Worm (Caenorhabditis elegans): Measurements from ENCODE around the gene phf-32.

phf-32 gene

ce11 chrX:12280477-12280876 lies 26.2 kb upstream of the phf-32 start, which contains the start of gene C04B4.1:
Gene C04B4.1 (plus strand): TSS chrX:12280777.
- TF ChIP-seq unc-120 (tag; optimal IDR thresholded peaks at IDR 0.05; ENCODE audit: poor library complexity, severe bottlenecking) (no peak), hlh-1 (tag; optimal IDR thresholded peaks at IDR 0.05) (no peak), flh-1 (GFP tag; optimal IDR thresholded peaks at IDR 0.05) (no peak), snpc-4 (tag; optimal IDR thresholded peaks at IDR 0.05) (no peak), tbx-8 (GFP tag; optimal IDR thresholded peaks at IDR 0.05) (no peak), elt-1 (tag; optimal IDR thresholded peaks at IDR 0.05; ENCODE audit: borderline replicate concordance, insufficient read depth) (no peak), ztf-11 (tag; optimal IDR thresholded peaks at IDR 0.05) (no peak), mep-1 (tag; optimal IDR thresholded peaks at IDR 0.05) (no peak), drap-1 (GFP tag; optimal IDR thresholded peaks at IDR 0.05) (no peak)

ce11 chrX:12282911-12283310 lies 23.8 kb upstream of the phf-32 start, which contains the start of gene C04B4.2:
Gene C04B4.2 (plus strand): TSS chrX:12283281.
- TF ChIP-seq unc-39 (tag; optimal IDR thresholded peaks at IDR 0.05) (no peak), elt-3 (tag; optimal IDR thresholded peaks at IDR 0.05) (no peak), mab-5 (tag; optimal IDR thresholded peaks at IDR 0.05) (no peak), nhr-2 (tag; optimal IDR thresholded peaks at IDR 0.05) (no peak), M03D4.4 (tag; optimal IDR thresholded peaks at IDR 0.05) (no peak), nhr-12 (tag; optimal IDR thresholded peaks at IDR 0.05) (no peak), blmp-1 (tag; optimal IDR thresholded peaks at IDR 0.05) (no peak), ceh-43 (GFP tag; optimal IDR thresholded peaks at IDR 0.05) (no peak)

- no peak for TF ChIP-seq sem-2 (GFP tag; optimal IDR thresholded peaks at IDR 0.05)
- TF ChIP-seq nhr-28 (tag; optimal IDR thresholded peaks at IDR 0.05): no peak
- no peak for TF ChIP-seq mls-2 (tag; optimal IDR thresholded peaks at IDR 0.05)
- no peak for TF ChIP-seq flh-1 (GFP tag; optimal IDR thresholded peaks at IDR 0.05)
- TF ChIP-seq lin-32 (GFP tag; optimal IDR thresholded peaks at IDR 0.05): no peak
- TF ChIP-seq ceh-83 (GFP tag; optimal IDR thresholded peaks at IDR 0.05): no peak
- TF ChIP-seq zip-8 (tag; optimal IDR thresholded peaks at IDR 0.05): no peak
- no peak for TF ChIP-seq unc-62 (GFP tag; optimal IDR thresholded peaks at IDR 0.05)
- TF ChIP-seq elt-1 (tag; optimal IDR thresholded peaks at IDR 0.05; ENCODE audit: borderline replicate concordance, insufficient read depth): no peak
- no peak for TF ChIP-seq ceh-43 (GFP tag; optimal IDR thresholded peaks at IDR 0.05)
- TF ChIP-seq lsy-2 (tag; optimal IDR thresholded peaks at IDR 0.05): no peak
- TF ChIP-seq mab-5 (tag; optimal IDR thresholded peaks at IDR 0.05): no peak
- no peak for TF ChIP-seq nhr-76 (tag; optimal IDR thresholded peaks at IDR 0.05)
- TF ChIP-seq drap-1 (GFP tag; optimal IDR thresholded peaks at IDR 0.05): no peak
- no peak for TF ChIP-seq nhr-12 (tag; optimal IDR thresholded peaks at IDR 0.05)
- TF ChIP-seq elt-3 (tag; optimal IDR thresholded peaks at IDR 0.05): no peak
- TF ChIP-seq tbx-8 (GFP tag; optimal IDR thresholded peaks at IDR 0.05): no peak
- no peak for TF ChIP-seq pha-4 (tag; optimal IDR thresholded peaks at IDR 0.05)
- no peak for TF ChIP-seq cnd-1 (tag; optimal IDR thresholded peaks at IDR 0.05)
- no peak for TF ChIP-seq ztf-11 (tag; optimal IDR thresholded peaks at IDR 0.05)
Observed at ce11 chrX:12284161-12284560, 22.5 kb upstream of the phf-32 start.

- no peak for TF ChIP-seq mep-1 (tag; optimal IDR thresholded peaks at IDR 0.05)
- no peak for TF ChIP-seq bed-3 (GFP tag; optimal IDR thresholded peaks at IDR 0.05)
Observed at ce11 chrX:12285496-12285895, 21.2 kb upstream of the phf-32 start, which contains the start of gene lips-2. Gene lips-2 (plus strand): TSS chrX:12285796.

ce11 chrX:12288254-12288653 lies 18.4 kb upstream of the phf-32 start, which contains the start of gene C04B4.5:
Gene C04B4.5 (minus strand): TSS chrX:12288354.
- TF ChIP-seq lsy-2 (tag; optimal IDR thresholded peaks at IDR 0.05) (no peak), nhr-28 (tag; optimal IDR thresholded peaks at IDR 0.05) (no peak), tbx-8 (GFP tag; optimal IDR thresholded peaks at IDR 0.05) (no peak), ceh-83 (GFP tag; optimal IDR thresholded peaks at IDR 0.05) (no peak), drap-1 (GFP tag; optimal IDR thresholded peaks at IDR 0.05) (no peak), nhr-2 (tag; optimal IDR thresholded peaks at IDR 0.05) (no peak)

ce11 chrX:12290539-12290938 lies 16.1 kb upstream of the phf-32 start, which contains the start of gene C04B4.4:
Gene C04B4.4 (plus strand): TSS chrX:12290839.
- TF ChIP-seq lin-32 (GFP tag; optimal IDR thresholded peaks at IDR 0.05) (no peak), ceh-83 (GFP tag; optimal IDR thresholded peaks at IDR 0.05) (no peak), nhr-237 (tag; optimal IDR thresholded peaks at IDR 0.05) (no peak), ztf-11 (tag; optimal IDR thresholded peaks at IDR 0.05) (no peak), cnd-1 (tag; optimal IDR thresholded peaks at IDR 0.05) (no peak), lsy-2 (tag; optimal IDR thresholded peaks at IDR 0.05) (no peak), snpc-4 (tag; optimal IDR thresholded peaks at IDR 0.05) (no peak), bed-3 (GFP tag; optimal IDR thresholded peaks at IDR 0.05) (no peak), nhr-76 (tag; optimal IDR thresholded peaks at IDR 0.05) (no peak), hlh-1 (tag; optimal IDR thresholded peaks at IDR 0.05) (no peak), nhr-28 (tag; optimal IDR thresholded peaks at IDR 0.05) (no peak), ceh-43 (GFP tag; optimal IDR thresholded peaks at IDR 0.05) (no peak), sptf-1 (tag; optimal IDR thresholded peaks at IDR 0.05) (no peak), unc-39 (tag; optimal IDR thresholded peaks at IDR 0.05) (no peak), ceh-39 (tag; optimal IDR thresholded peaks at IDR 0.05) (no peak), drap-1 (GFP tag; optimal IDR thresholded peaks at IDR 0.05) (no peak), zip-8 (tag; optimal IDR thresholded peaks at IDR 0.05) (no peak), mls-2 (tag; optimal IDR thresholded peaks at IDR 0.05) (no peak), ham-2 (GFP tag; optimal IDR thresholded peaks at IDR 0.05) (no peak)
